Fruit fly (Drosophila melanogaster): ENCODE data around the gene nAChRbeta3.
A peak's percentile ranks its signal among the peaks of the same experiment; 100 is the strongest.

The nAChRbeta3 gene

dm6 chr2L:520331-521000 is 24.5 kb upstream of the nAChRbeta3 start (continued):
- TF ChIP-seq BEAF-32 (GFP tag; optimal IDR thresholded peaks at IDR 0.05) (no peak), CG2875 (GFP tag; optimal IDR thresholded peaks at IDR 0.05) (peak; percentile 87), Dad (GFP tag; optimal IDR thresholded peaks at IDR 0.05) (peak; percentile 77), Spps (tag; optimal IDR thresholded peaks at IDR 0.05) (peak; percentile 67), jumu (GFP tag; optimal IDR thresholded peaks at IDR 0.05) (peak; percentile 84), CG6854 (GFP tag; optimal IDR thresholded peaks at IDR 0.05) (peak; percentile 58), seq (GFP tag; IDR thresholded peaks at IDR 0.05) (peak; percentile 85), Dip2 (GFP tag; IDR thresholded peaks at IDR 0.05) (no peak), CG8944 (GFP tag; optimal IDR thresholded peaks at IDR 0.05) (peak; percentile 74), slou (GFP tag; optimal IDR thresholded peaks at IDR 0.05) (peak; percentile 63), Doc3 (GFP tag; IDR thresholded peaks at IDR 0.05; ENCODE audit: partially characterized antibody) (no peak), CG6272 (GFP tag; IDR thresholded peaks at IDR 0.05) (peak; percentile 61; the same call in 1 of the 2 replicates), Chrac-16 (GFP tag; optimal IDR thresholded peaks at IDR 0.05) (peak; percentile 82), CG1792 (GFP tag; optimal IDR thresholded peaks at IDR 0.05) (peak; percentile 57), vnd (GFP tag; IDR thresholded peaks at IDR 0.05; ENCODE audit: partially characterized antibody) (no peak), CG6654 (GFP tag; optimal IDR thresholded peaks at IDR 0.05) (no peak), CG10321 (GFP tag; IDR thresholded peaks at IDR 0.05) (no peak), jigr1 (GFP tag; IDR thresholded peaks at IDR 0.05) (peak; percentile 75), CG10267 (tag; optimal IDR thresholded peaks at IDR 0.05) (peak; percentile 86), B-H2 (GFP tag; optimal IDR thresholded peaks at IDR 0.05) (no peak), ab (GFP tag; optimal IDR thresholded peaks at IDR 0.05) (no peak), mld (GFP tag; IDR thresholded peaks at IDR 0.05; ENCODE audit: partially characterized antibody) (no peak), eyg (GFP tag; optimal IDR thresholded peaks at IDR 0.05) (peak; percentile 63), Six4 (GFP tag; optimal IDR thresholded peaks at IDR 0.05) (peak; percentile 87), Max (GFP tag; optimal IDR thresholded peaks at IDR 0.05) (peak; percentile 79), CG2889 (GFP tag; IDR thresholded peaks at IDR 0.05) (peak; percentile 56; the same call in 1 of the 3 replicates), grau (tag; optimal IDR thresholded peaks at IDR 0.05) (peak; percentile 88), Hand (GFP tag; optimal IDR thresholded peaks at IDR 0.05) (no peak), sim (GFP tag; IDR thresholded peaks at IDR 0.05) (peak; percentile 76; the same call in 1 of the 2 replicates), inv (GFP tag; IDR thresholded peaks at IDR 0.05; ENCODE audit: partially characterized antibody) (no peak), fd102C (GFP tag; optimal IDR thresholded peaks at IDR 0.05) (peak; percentile 32), fd96Cb (tag; optimal IDR thresholded peaks at IDR 0.05) (peak; percentile 89), Aef1 (GFP tag; IDR thresholded peaks at IDR 0.05) (peak; percentile 78), CHES-1-like (GFP tag; optimal IDR thresholded peaks at IDR 0.05) (peak; percentile 67), kni (GFP tag; optimal IDR thresholded peaks at IDR 0.05) (no peak), CG4730 (GFP tag; IDR thresholded peaks at IDR 0.05) (peak; percentile 77), CG2129 (GFP tag; IDR thresholded peaks at IDR 0.05; ENCODE audit: partially characterized antibody) (no peak), CG13296 (GFP tag; optimal IDR thresholded peaks at IDR 0.05) (peak; percentile 51), ash1 (GFP tag; optimal IDR thresholded peaks at IDR 0.05) (no peak), cg (GFP tag; optimal IDR thresholded peaks at IDR 0.05) (no peak), Stat92E (GFP tag; optimal IDR thresholded peaks at IDR 0.05) (peak in 1 of 3 experiments; percentile 84), CG6689 (GFP tag; IDR thresholded peaks at IDR 0.05) (peak; percentile 87), Ssrp (tag; optimal IDR thresholded peaks at IDR 0.05) (peak; percentile 90), hth (optimal IDR thresholded peaks at IDR 0.05) (no peak), ap (GFP tag; IDR thresholded peaks at IDR 0.05) (peak; percentile 87), cas (GFP tag; IDR thresholded peaks at IDR 0.05) (0 out of 2 replicates have a peak, but pooled peaks have one; percentile 15), CG3847 (GFP tag; IDR thresholded peaks at IDR 0.05) (peak; percentile 40), Oaz (GFP tag; IDR thresholded peaks at IDR 0.05) (peak; percentile 54), CG12104 (GFP tag; optimal IDR thresholded peaks at IDR 0.05) (peak; percentile 84), run (tag; optimal IDR thresholded peaks at IDR 0.05) (peak; percentile 86)

All from whole organism, embryonic.